Worm (Caenorhabditis elegans) whole organism, early embryonic: ENCODE results near the gene sec-15.

ENCODE experiments used
- B0310.2 ChIP-seq: sonication (generic microtip); optimal IDR thresholded peaks from 2 replicates; lab custom pipeline; 2016; ENCODE audit warnings: mild to moderate bottlenecking, missing genetic modification characterization, missing compliant biosample characterization
- F13C5.2 ChIP-seq: sonication (generic microtip); optimal IDR thresholded peaks from 2 replicates; lab custom pipeline; 2017; ENCODE audit warnings: mild to moderate bottlenecking, missing genetic modification characterization, inconsistent platforms, missing compliant biosample characterization
- aly-1 ChIP-seq: sonication (generic microtip); optimal IDR thresholded peaks from 2 replicates; lab custom pipeline; 2016; ENCODE audit warnings: missing genetic modification characterization, missing compliant biosample characterization
- ama-1 ChIP-seq: fragments of 150-350 bp; optimal IDR thresholded peaks from 2 replicates; lab custom pipeline; 2014
- ceh-13 ChIP-seq: fragments of 200-800 bp; sonication (Bioruptor generic); optimal IDR thresholded peaks from 2 replicates; lab custom pipeline; 2018; ENCODE audit warnings: mild to moderate bottlenecking, missing genetic modification characterization, missing compliant biosample characterization
- ceh-36 ChIP-seq: sonication (generic microtip); optimal IDR thresholded peaks from 2 replicates; lab custom pipeline; 2016; ENCODE audit warnings: missing genetic modification characterization, inconsistent platforms, missing compliant biosample characterization
- ets-7 ChIP-seq: sonication (generic microtip); optimal IDR thresholded peaks from 2 replicates; lab custom pipeline; 2016; ENCODE audit warnings: missing genotype, missing genetic modification characterization, missing compliant biosample characterization
- flt-1 ChIP-seq: fragments of 200-800 bp; sonication (Bioruptor generic); IDR thresholded peaks from 2 replicates; pipeline ENCODE4 v1.3.6; 2022; ENCODE audit warnings: missing genetic modification characterization, missing compliant biosample characterization
- hmbx-1 ChIP-seq: sonication (generic microtip); optimal IDR thresholded peaks from 2 replicates; lab custom pipeline; 2016; ENCODE audit warnings: mild to moderate bottlenecking, missing genetic modification characterization, missing compliant biosample characterization
- hmg-4 ChIP-seq: fragments of 200-800 bp; sonication (Bioruptor generic); optimal IDR thresholded peaks from 2 replicates; lab custom pipeline; 2018; ENCODE audit warnings: mild to moderate bottlenecking, missing genetic modification characterization, missing compliant biosample characterization
- hnd-1 ChIP-seq: sonication (generic microtip); optimal IDR thresholded peaks from 2 replicates; lab custom pipeline; 2016; ENCODE audit warnings: missing genetic modification characterization, missing compliant biosample characterization
- pes-1 ChIP-seq: fragments of 200-800 bp; sonication (Bioruptor generic); IDR thresholded peaks from 2 replicates; pipeline ENCODE4 v1.3.6; 2022; ENCODE audit warnings: missing genetic modification reagents, missing genetic modification characterization, missing compliant biosample characterization
- scrt-1 ChIP-seq: fragments of 200-800 bp; sonication (Bioruptor generic); IDR thresholded peaks from 2 replicates; pipeline ENCODE4 v1.3.6; 2022; ENCODE audit warnings: missing genetic modification characterization, missing compliant biosample characterization
- sea-1 ChIP-seq: fragments of 200-800 bp; sonication (Bioruptor generic); conservative IDR thresholded peaks from 2 replicates; pipeline ENCODE4 v1.3.6; 2022; ENCODE audit warnings: missing genetic modification characterization, missing compliant biosample characterization
- tbx-11 ChIP-seq: fragments of 200-800 bp; sonication (Bioruptor generic); IDR thresholded peaks from 2 replicates; pipeline ENCODE4 v1.3.6; 2022; ENCODE audit warnings: missing genetic modification characterization, missing compliant biosample characterization
- tbx-37 ChIP-seq: fragments of 200-800 bp; sonication (Bioruptor generic); conservative IDR thresholded peaks from 2 replicates; pipeline ENCODE4 v1.3.6; 2022; ENCODE audit warnings: missing genetic modification reagents, missing genetic modification characterization, missing compliant biosample characterization
- tra-4 ChIP-seq: sonication (generic microtip); optimal IDR thresholded peaks from 2 replicates; lab custom pipeline; 2017; ENCODE audit warnings: missing genetic modification characterization, missing compliant biosample characterization

sec-15 gene

ce11 chrX:8843988-8844387, 8.5 kb upstream of the sec-15 start, which contains the start of gene ubc-23:
ubc-23 (plus strand) TSS chrX:8844288.
- TF ChIP-seq ets-7 (tag; lab: Kevin White, UChicago) (no peak), F13C5.2 (tag; lab: Kevin White, UChicago) (no peak), B0310.2 (tag; lab: Kevin White, UChicago) (no peak), hmg-4 (GFP tag; lab: Kevin White, UChicago) (no peak), tbx-37 (GFP tag; lab: Robert Waterston, UW) (no peak), tra-4 (tag; lab: Kevin White, UChicago) (no peak), hnd-1 (tag; lab: Kevin White, UChicago) (no peak)

- TF ChIP-seq aly-1 (tag; lab: Kevin White, UChicago) (no peak), ets-7 (tag; lab: Kevin White, UChicago) (no peak)
Observed at ce11 chrX:8838176-8838575, 2.7 kb upstream of the sec-15 start.

- TF ChIP-seq scrt-1 (GFP tag; lab: Robert Waterston, UW) (peak; percentile 99), ceh-36 (tag; lab: Kevin White, UChicago) (peak; percentile 96), tra-4 (tag; lab: Kevin White, UChicago) (peak; percentile 95), flt-1 (peak; percentile 98), F13C5.2 (tag; lab: Kevin White, UChicago) (peak; percentile 98), hmbx-1 (peak; percentile 86), hmg-4 (GFP tag; lab: Kevin White, UChicago) (peak; percentile 99), aly-1 (tag; lab: Kevin White, UChicago) (peak; percentile 93), tbx-11 (GFP tag; lab: Robert Waterston, UW) (peak; percentile 95), tbx-37 (GFP tag; lab: Robert Waterston, UW) (peak; percentile 99), B0310.2 (tag; lab: Kevin White, UChicago) (peak; percentile 96), sea-1 (peak; percentile 98), ama-1 (lab: Kevin White, UChicago) (no peak), ets-7 (tag; lab: Kevin White, UChicago) (peak; percentile 89), hnd-1 (tag; lab: Kevin White, UChicago) (peak; percentile 94), pes-1 (GFP tag; lab: Robert Waterston, UW) (peak; percentile 97), ceh-13 (GFP tag; lab: Kevin White, UChicago) (peak; percentile 96)
Observed at ce11 chrX:8835887-8836348, 403 bp upstream of the sec-15 start, which contains the start of gene C28G1.2. C28G1.2 (plus strand) TSS chrX:8836016.

- TF ChIP-seq flt-1 (no peak), hnd-1 (tag; lab: Kevin White, UChicago) (no peak), pes-1 (GFP tag; lab: Robert Waterston, UW) (no peak), aly-1 (tag; lab: Kevin White, UChicago) (no peak), ceh-36 (tag; lab: Kevin White, UChicago) (no peak), tbx-37 (GFP tag; lab: Robert Waterston, UW) (no peak), B0310.2 (tag; lab: Kevin White, UChicago) (no peak), ama-1 (lab: Kevin White, UChicago) (no peak), hmg-4 (GFP tag; lab: Kevin White, UChicago) (no peak), tbx-11 (GFP tag; lab: Robert Waterston, UW) (no peak), scrt-1 (GFP tag; lab: Robert Waterston, UW) (no peak)
Observed at ce11 chrX:8831162-8831561, 4.4 kb downstream of the sec-15 start, which contains the start of gene C28G1.6. C28G1.6 (minus strand) TSS chrX:8831262.

ce11 chrX:8828365-8828764, 7.2 kb downstream of the sec-15 start, which contains the start of gene rcs-1:
rcs-1 (minus strand) TSS chrX:8828540.
- no peak for TF ChIP-seq flt-1
- no peak for TF ChIP-seq tbx-11 (GFP tag; lab: Robert Waterston, UW)
- no peak for TF ChIP-seq pes-1 (GFP tag; lab: Robert Waterston, UW)
- TF ChIP-seq aly-1 (tag; lab: Kevin White, UChicago): no peak
- no peak for TF ChIP-seq scrt-1 (GFP tag; lab: Robert Waterston, UW)
- TF ChIP-seq ets-7 (tag; lab: Kevin White, UChicago): no peak
- TF ChIP-seq B0310.2 (tag; lab: Kevin White, UChicago): no peak
- TF ChIP-seq tbx-37 (GFP tag; lab: Robert Waterston, UW): no peak
- no peak for TF ChIP-seq ama-1 (lab: Kevin White, UChicago)
- no peak for TF ChIP-seq hnd-1 (tag; lab: Kevin White, UChicago)
- no peak for TF ChIP-seq tra-4 (tag; lab: Kevin White, UChicago)
- no peak for TF ChIP-seq hmbx-1
- no peak for TF ChIP-seq ceh-36 (tag; lab: Kevin White, UChicago)
- TF ChIP-seq F13C5.2 (tag; lab: Kevin White, UChicago): no peak
- no peak for TF ChIP-seq hmg-4 (GFP tag; lab: Kevin White, UChicago)
- no peak for TF ChIP-seq sea-1
- no peak for TF ChIP-seq ceh-13 (GFP tag; lab: Kevin White, UChicago)

ce11 chrX:8824437-8824836, 11.1 kb downstream of the sec-15 start, which contains the start of gene ifd-1:
ifd-1 (minus strand) TSS chrX:8824448.
- TF ChIP-seq hnd-1 (tag; lab: Kevin White, UChicago): no peak
- no peak for TF ChIP-seq pes-1 (GFP tag; lab: Robert Waterston, UW)
- no peak for TF ChIP-seq tra-4 (tag; lab: Kevin White, UChicago)
- TF ChIP-seq ceh-13 (GFP tag; lab: Kevin White, UChicago): no peak
- TF ChIP-seq flt-1: no peak
- TF ChIP-seq scrt-1 (GFP tag; lab: Robert Waterston, UW): no peak
- no peak for TF ChIP-seq aly-1 (tag; lab: Kevin White, UChicago)
- no peak for TF ChIP-seq sea-1

- TF ChIP-seq ets-7 (tag; lab: Kevin White, UChicago): no peak
- no peak for TF ChIP-seq F13C5.2 (tag; lab: Kevin White, UChicago)
- TF ChIP-seq hmg-4 (GFP tag; lab: Kevin White, UChicago): no peak
- no peak for TF ChIP-seq pes-1 (GFP tag; lab: Robert Waterston, UW)
- TF ChIP-seq aly-1 (tag; lab: Kevin White, UChicago): no peak
- no peak for TF ChIP-seq tbx-37 (GFP tag; lab: Robert Waterston, UW)
- no peak for TF ChIP-seq scrt-1 (GFP tag; lab: Robert Waterston, UW)
- no peak for TF ChIP-seq B0310.2 (tag; lab: Kevin White, UChicago)
- no peak for TF ChIP-seq flt-1
Observed at ce11 chrX:8820643-8821042, 14.9 kb downstream of the sec-15 start.
